Fruit fly (Drosophila melanogaster): ENCODE results near the gene CG13248.

Gene CG13248

DNA sequence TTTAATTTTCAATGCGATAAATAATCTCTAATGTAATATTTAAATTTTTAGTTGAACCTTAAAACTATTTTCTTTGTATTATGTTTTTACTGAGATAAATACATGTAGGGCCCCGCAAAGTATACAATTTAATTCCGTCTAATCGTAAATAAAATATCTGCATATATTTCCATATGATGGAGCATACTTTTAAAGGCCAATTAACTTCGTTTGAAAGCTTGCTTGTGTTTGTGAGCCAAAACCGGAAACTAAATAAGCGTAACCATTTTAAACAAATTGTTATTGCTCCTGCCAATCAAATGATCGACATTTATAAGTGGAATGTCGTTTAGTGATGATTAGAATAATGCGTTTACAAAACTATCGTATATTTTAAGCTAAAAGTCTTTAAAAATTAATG, 414 bp upstream of the CG13248 start:
- TF ChIP-seq sage (GFP tag; optimal IDR thresholded peaks at IDR 0.05) (no peak), dl (GFP tag; optimal IDR thresholded peaks at IDR 0.05; ENCODE audit: insufficient read depth in 1 of 2, partially characterized antibody in 2 of 2) (no peak), fru (GFP tag; optimal IDR thresholded peaks at IDR 0.05) (peak; percentile 2), rgr (GFP tag; optimal IDR thresholded peaks at IDR 0.05) (peak; percentile 7), Myc (optimal IDR thresholded peaks at IDR 0.05) (peak; percentile 27), pan (optimal IDR thresholded peaks at IDR 0.05) (no peak), usp (GFP tag; optimal IDR thresholded peaks at IDR 0.05) (no peak), Vsx2 (GFP tag; optimal IDR thresholded peaks at IDR 0.05; ENCODE audit: partially characterized antibody) (peak; percentile 93), N (GFP tag; optimal IDR thresholded peaks at IDR 0.05) (peak; percentile 11), ey (GFP tag; optimal IDR thresholded peaks at IDR 0.05) (no peak), Hr83 (GFP tag; optimal IDR thresholded peaks at IDR 0.05; ENCODE audit: poor library complexity, severe bottlenecking) (no peak), CrebA (GFP tag; optimal IDR thresholded peaks at IDR 0.05; ENCODE audit: borderline replicate concordance) (no peak), Abd-B (GFP tag; optimal IDR thresholded peaks at IDR 0.05) (no peak)

DNA sequence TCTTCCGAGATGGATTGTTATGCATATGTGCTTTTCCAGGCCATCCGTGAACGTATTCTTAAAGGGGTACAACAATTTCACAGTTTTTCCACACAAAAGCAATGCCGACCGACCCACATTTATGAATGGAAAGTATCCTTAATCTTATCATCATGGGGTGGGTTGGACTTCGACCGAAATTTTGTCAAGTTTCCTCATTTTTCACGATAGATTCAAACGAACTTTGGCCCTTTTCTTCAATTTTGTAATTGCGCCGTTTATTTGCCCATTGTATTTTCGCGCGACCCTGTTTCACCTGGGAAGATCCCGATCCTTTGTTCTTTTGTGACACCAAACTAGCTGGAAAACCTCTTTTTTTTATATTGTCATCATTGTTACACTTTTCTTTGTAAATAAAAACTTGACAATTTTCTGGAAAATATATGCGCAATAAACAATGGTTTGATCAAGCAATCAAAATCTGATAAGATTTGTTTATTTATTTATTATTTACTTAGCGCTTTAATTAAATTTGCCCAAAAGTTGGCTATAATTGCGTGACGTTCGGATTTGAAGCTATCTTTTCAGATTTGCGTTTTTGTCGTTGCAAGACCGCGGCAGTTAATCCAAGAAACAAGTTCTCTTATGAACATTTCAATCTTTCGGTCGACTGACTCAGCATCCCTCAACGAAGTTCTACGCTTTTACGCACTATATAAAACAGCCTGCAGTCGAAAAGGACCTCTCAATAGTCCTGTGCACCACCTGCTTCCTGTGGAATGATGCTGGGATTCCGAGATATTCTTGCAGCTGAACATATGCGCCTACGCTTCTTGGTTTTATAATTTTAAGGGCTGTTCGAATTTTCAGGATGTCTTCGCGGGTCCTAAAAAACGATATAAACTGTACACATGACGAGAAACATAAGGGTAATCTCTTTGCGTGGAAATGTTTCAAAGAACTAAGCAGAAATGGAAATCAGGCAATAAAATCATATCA, 4.1 kb downstream of the CG13248 start:
- TF ChIP-seq HLH106 (tag; optimal IDR thresholded peaks at IDR 0.05) (no peak), Vsx2 (GFP tag; optimal IDR thresholded peaks at IDR 0.05; ENCODE audit: partially characterized antibody) (no peak), CG32264 (GFP tag; optimal IDR thresholded peaks at IDR 0.05) (no peak), psq (GFP tag; optimal IDR thresholded peaks at IDR 0.05) (no peak), Sp1 (GFP tag; optimal IDR thresholded peaks at IDR 0.05) (peak; percentile 14), tai (GFP tag; optimal IDR thresholded peaks at IDR 0.05) (no peak), CG9705 (GFP tag; optimal IDR thresholded peaks at IDR 0.05) (no peak), dsf (GFP tag; optimal IDR thresholded peaks at IDR 0.05; ENCODE audit: borderline replicate concordance) (no peak), Myc (optimal IDR thresholded peaks at IDR 0.05) (peak; percentile 66), N (GFP tag; optimal IDR thresholded peaks at IDR 0.05) (peak; percentile 64), Rel (GFP tag; optimal IDR thresholded peaks at IDR 0.05) (no peak), Rel (tag; optimal IDR thresholded peaks at IDR 0.05) (no peak), pan (optimal IDR thresholded peaks at IDR 0.05) (no peak)

DNA sequence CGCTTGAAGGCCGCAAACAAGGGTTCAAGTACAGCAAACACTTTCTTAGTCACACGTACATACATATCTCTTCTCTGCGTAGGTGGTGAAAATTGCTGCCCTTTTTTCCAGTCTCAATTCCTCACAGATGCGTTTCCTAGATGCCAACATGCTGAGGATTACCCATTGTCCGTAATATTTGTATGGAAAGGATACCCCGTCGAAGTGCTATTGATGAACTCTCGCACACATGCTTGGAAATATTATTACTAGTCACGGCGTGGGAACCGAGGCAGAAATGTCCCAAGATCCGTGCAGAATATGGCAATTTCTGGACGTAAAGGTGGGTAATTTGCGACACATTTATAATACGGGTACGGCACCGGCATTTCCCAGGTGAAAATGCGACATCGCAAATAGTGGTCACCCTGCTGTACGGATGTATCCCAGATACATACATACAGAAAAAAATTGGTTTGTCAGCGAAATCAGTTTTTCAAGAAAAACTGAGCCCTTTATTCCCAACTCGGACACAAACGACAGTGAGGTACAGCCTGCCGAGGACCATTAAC, 5.0 kb downstream of the CG13248 start:
- no peak for TF ChIP-seq rgr (GFP tag; optimal IDR thresholded peaks at IDR 0.05)
- no peak for TF ChIP-seq Hr78 (GFP tag; optimal IDR thresholded peaks at IDR 0.05)
- TF ChIP-seq jim (GFP tag; optimal IDR thresholded peaks at IDR 0.05) = no peak
- no peak for TF ChIP-seq Mio (GFP tag; optimal IDR thresholded peaks at IDR 0.05)
- TF ChIP-seq Rel (GFP tag; optimal IDR thresholded peaks at IDR 0.05) = no peak
- TF ChIP-seq Rel (tag; optimal IDR thresholded peaks at IDR 0.05) = no peak
- no peak for TF ChIP-seq usp (GFP tag; optimal IDR thresholded peaks at IDR 0.05)
- no peak for TF ChIP-seq Sp1 (GFP tag; optimal IDR thresholded peaks at IDR 0.05)
- TF ChIP-seq GATAd (GFP tag; optimal IDR thresholded peaks at IDR 0.05) = no peak
- no peak for TF ChIP-seq N (GFP tag; optimal IDR thresholded peaks at IDR 0.05)
- no peak for TF ChIP-seq Myc (optimal IDR thresholded peaks at IDR 0.05)
- TF ChIP-seq OdsH (GFP tag; optimal IDR thresholded peaks at IDR 0.05) = no peak
- no peak for TF ChIP-seq ey (GFP tag; optimal IDR thresholded peaks at IDR 0.05)

DNA sequence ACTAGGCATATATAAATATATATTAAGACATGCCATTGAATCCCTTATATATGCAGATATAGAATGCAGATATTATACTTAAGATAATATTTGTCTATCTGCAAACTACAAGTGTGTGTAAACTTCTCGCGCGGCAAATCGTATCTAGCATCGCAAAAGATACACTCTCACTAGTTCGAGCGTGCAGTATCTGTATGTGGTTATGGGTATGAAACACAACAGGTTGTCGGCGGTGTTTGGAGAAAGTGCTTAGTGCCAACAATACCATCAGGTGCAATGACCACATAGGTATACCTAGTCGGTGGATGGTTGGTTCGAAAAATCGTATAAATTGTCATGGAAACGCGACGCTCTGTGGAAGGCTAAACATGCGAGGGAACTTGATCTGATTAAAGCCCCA, 5.9 kb downstream of the CG13248 start:
- TF ChIP-seq Dfd (GFP tag; optimal IDR thresholded peaks at IDR 0.05) (no peak), Mio (GFP tag; optimal IDR thresholded peaks at IDR 0.05) (no peak), dl (GFP tag; optimal IDR thresholded peaks at IDR 0.05; ENCODE audit: insufficient read depth in 1 of 2, partially characterized antibody in 2 of 2) (no peak), OdsH (GFP tag; optimal IDR thresholded peaks at IDR 0.05) (no peak), ey (GFP tag; optimal IDR thresholded peaks at IDR 0.05) (no peak), fru (GFP tag; optimal IDR thresholded peaks at IDR 0.05) (no peak), GATAd (GFP tag; optimal IDR thresholded peaks at IDR 0.05) (no peak), N (GFP tag; optimal IDR thresholded peaks at IDR 0.05) (no peak), CG32264 (GFP tag; optimal IDR thresholded peaks at IDR 0.05) (no peak), HLH106 (tag; optimal IDR thresholded peaks at IDR 0.05) (no peak), Sp1 (GFP tag; optimal IDR thresholded peaks at IDR 0.05) (no peak), Myc (optimal IDR thresholded peaks at IDR 0.05) (no peak), br (GFP tag; optimal IDR thresholded peaks at IDR 0.05) (no peak), CG9705 (GFP tag; optimal IDR thresholded peaks at IDR 0.05) (no peak), dsf (GFP tag; optimal IDR thresholded peaks at IDR 0.05; ENCODE audit: borderline replicate concordance) (no peak), CrebA (GFP tag; optimal IDR thresholded peaks at IDR 0.05; ENCODE audit: borderline replicate concordance) (no peak)
